Fruit fly (Drosophila melanogaster) whole organism, embryonic: Measurements from ENCODE around the gene MED27.
A peak's percentile ranks its signal among the peaks of the same experiment; 100 is the strongest.

Source experiments
- BEAF-32 ChIP-seq: fragments of 200-800 bp; sonication (Bioruptor generic); optimal IDR thresholded peaks from 3 replicates; lab custom pipeline; 2017; ENCODE audit warnings: missing biosample characterization, missing genetic modification characterization, mild to moderate bottlenecking, moderate library complexity, missing genetic modification reagents
- Bgb ChIP-seq: fragments of 200-800 bp; sonication (Bioruptor generic); IDR thresholded peaks from 2 replicates; pipeline ENCODE4 v1.3.6; 2022; ENCODE audit warnings: missing biosample characterization, missing genetic modification characterization; ENCODE audit not compliant: partially characterized antibody
- CG13287 ChIP-seq: fragments of 200-800 bp; sonication (Bioruptor generic); IDR thresholded peaks from 2 replicates; pipeline ENCODE4 v1.3.6; 2022; ENCODE audit warnings: missing biosample characterization, missing genetic modification characterization; ENCODE audit not compliant: partially characterized antibody
- CG13296 ChIP-seq: fragments of 200-800 bp; sonication (Bioruptor generic); optimal IDR thresholded peaks from 3 replicates; lab custom pipeline; 2018; ENCODE audit warnings: missing biosample characterization, mild to moderate bottlenecking, missing genetic modification characterization
- CG15514 ChIP-seq: fragments of 200-800 bp; sonication (Bioruptor generic); optimal IDR thresholded peaks from 3 replicates; lab custom pipeline; 2017; ENCODE audit warnings: missing biosample characterization, missing genetic modification characterization, mild to moderate bottlenecking, moderate library complexity, missing genetic modification reagents
- CG17385 ChIP-seq: fragments of 200-800 bp; sonication (Bioruptor generic); optimal IDR thresholded peaks from 3 replicates; lab custom pipeline; 2018; ENCODE audit warnings: missing biosample characterization, mild to moderate bottlenecking, missing genetic modification characterization
- CG18011 ChIP-seq: fragments of 200-800 bp; sonication (Bioruptor generic); optimal IDR thresholded peaks from 2 replicates; lab custom pipeline; 2017; ENCODE audit warnings: missing biosample characterization, missing genetic modification characterization, mild to moderate bottlenecking, moderate library complexity, missing genotype
- CG18764 ChIP-seq: fragments of 200-800 bp; sonication (Bioruptor generic); optimal IDR thresholded peaks from 3 replicates; lab custom pipeline; 2016; ENCODE audit warnings: missing biosample characterization, missing genetic modification characterization
- CG2116 ChIP-seq: fragments of 200-800 bp; sonication (Bioruptor generic); optimal IDR thresholded peaks from 3 replicates; lab custom pipeline; 2018; ENCODE audit warnings: missing biosample characterization, mild to moderate bottlenecking, missing genetic modification characterization
- CG30431 ChIP-seq: fragments of 200-800 bp; sonication (Bioruptor generic); optimal IDR thresholded peaks from 2 replicates; lab custom pipeline; 2017; ENCODE audit warnings: missing biosample characterization, missing genetic modification characterization
- CG31224 ChIP-seq: fragments of 200-800 bp; sonication (Bioruptor generic); IDR thresholded peaks from 2 replicates; pipeline ENCODE4 v1.3.6; 2022; ENCODE audit warnings: missing biosample characterization, missing genetic modification characterization
- CG31441 ChIP-seq: fragments of 200-800 bp; sonication (Bioruptor generic); IDR thresholded peaks from 2 replicates; pipeline ENCODE4 v1.3.6; 2022; ENCODE audit warnings: missing biosample characterization, missing genetic modification characterization
- CG32767 ChIP-seq: fragments of 200-800 bp; sonication (Bioruptor generic); IDR thresholded peaks from 2 replicates; pipeline ENCODE4 v1.3.6; 2022; ENCODE audit warnings: missing biosample characterization, missing genetic modification characterization
- CG33213 ChIP-seq: fragments of 200-800 bp; sonication (Bioruptor generic); optimal IDR thresholded peaks from 3 replicates; lab custom pipeline; 2016; ENCODE audit warnings: missing biosample characterization, missing genetic modification characterization
- CG34224 ChIP-seq: fragments of 200-800 bp; sonication (Bioruptor generic); IDR thresholded peaks from 3 replicates; pipeline ENCODE4 v1.3.6; 2022; ENCODE audit warnings: missing biosample characterization, missing genetic modification characterization; ENCODE audit not compliant: partially characterized antibody
- CG34376 ChIP-seq: fragments of 200-800 bp; sonication (Bioruptor generic); optimal IDR thresholded peaks from 2 replicates; lab custom pipeline; 2018; ENCODE audit warnings: missing biosample characterization, mild to moderate bottlenecking, missing genetic modification characterization
- CG7357 ChIP-seq: fragments of 200-800 bp; sonication (Bioruptor generic); IDR thresholded peaks from 3 replicates; pipeline ENCODE4 v1.3.6; 2022; ENCODE audit warnings: missing biosample characterization, missing genetic modification characterization
- CG7745 ChIP-seq: fragments of 200-800 bp; sonication (Bioruptor generic); optimal IDR thresholded peaks from 2 replicates; lab custom pipeline; 2018; ENCODE audit warnings: missing biosample characterization, mild to moderate bottlenecking, missing genetic modification characterization, moderate library complexity
- CG7786 ChIP-seq: fragments of 200-800 bp; sonication (Bioruptor generic); optimal IDR thresholded peaks from 2 replicates; lab custom pipeline; 2016; ENCODE audit warnings: missing biosample characterization, missing genetic modification characterization
- CG9727 ChIP-seq: fragments of 200-800 bp; sonication (Bioruptor generic); optimal IDR thresholded peaks from 3 replicates; lab custom pipeline; 2017; ENCODE audit warnings: missing biosample characterization, mild to moderate bottlenecking, missing genetic modification characterization
- CTCF ChIP-seq: fragments of 200-800 bp; sonication (Bioruptor generic); optimal IDR thresholded peaks from 2 replicates; lab custom pipeline; 2017; ENCODE audit warnings: missing biosample characterization, mild to moderate bottlenecking, missing genetic modification characterization, moderate library complexity
- Chrac-16 ChIP-seq: fragments of 200-800 bp; sonication (Bioruptor generic); optimal IDR thresholded peaks from 3 replicates; lab custom pipeline; 2016; ENCODE audit warnings: missing biosample characterization, missing genetic modification characterization
- Dll ChIP-seq: fragments of 200-800 bp; sonication (Bioruptor generic); IDR thresholded peaks from 4 replicates; pipeline ENCODE4 v1.3.6; 2022; ENCODE audit warnings: missing biosample characterization, missing genetic modification characterization; ENCODE audit not compliant: partially characterized antibody
- Doc2 ChIP-seq: fragments of 200-800 bp; sonication (Bioruptor generic); IDR thresholded peaks from 2 replicates; pipeline ENCODE4 v1.3.6; 2022; ENCODE audit warnings: missing biosample characterization, missing genetic modification characterization
- Dp ChIP-seq: fragments of 200-800 bp; sonication (Bioruptor generic); optimal IDR thresholded peaks from 2 replicates; lab custom pipeline; 2018; ENCODE audit warnings: missing biosample characterization, mild to moderate bottlenecking, missing genetic modification characterization, moderate library complexity
- Dref ChIP-seq: fragments of 200-800 bp; sonication (Bioruptor generic); IDR thresholded peaks from 2 replicates; pipeline ENCODE4 v1.3.6; 2022; ENCODE audit warnings: missing biosample characterization, missing genetic modification characterization
- E2f2 ChIP-seq: fragments of 200-800 bp; sonication (Bioruptor generic); IDR thresholded peaks from 2 replicates; pipeline ENCODE4 v1.3.6; 2022; ENCODE audit warnings: missing biosample characterization, missing genetic modification characterization
- Ets65A ChIP-seq: fragments of 200-800 bp; sonication (Bioruptor generic); peaks from one replicate; lab custom pipeline; 2016; ENCODE audit warnings: missing biosample characterization, missing genetic modification characterization
- Gug ChIP-seq: fragments of 200-800 bp; sonication (Bioruptor generic); IDR thresholded peaks from 4 replicates; pipeline ENCODE4 v1.3.6; 2022; ENCODE audit warnings: missing biosample characterization, missing genetic modification characterization
- H15 ChIP-seq: fragments of 200-800 bp; sonication (Bioruptor generic); IDR thresholded peaks from 3 replicates; pipeline ENCODE4 v1.3.6; 2022; ENCODE audit warnings: missing biosample characterization, missing genetic modification characterization
- HLH54F ChIP-seq: fragments of 200-800 bp; sonication (Bioruptor generic); optimal IDR thresholded peaks from 3 replicates; lab custom pipeline; 2016; ENCODE audit warnings: missing biosample characterization, missing genetic modification characterization
- Hr51 ChIP-seq, 2 experiments: fragments of 200-800 bp; sonication (Bioruptor generic); optimal IDR thresholded peaks; 2 replicates in 1 of 2; 3 replicates in 1 of 2; lab custom pipeline; 2016 to 2018; ENCODE audit warnings: missing biosample characterization in 2 of 2, missing genetic modification characterization in 2 of 2, mild to moderate bottlenecking in 1 of 2, moderate library complexity in 1 of 2
- Lpt ChIP-seq: fragments of >200 bp; optimal IDR thresholded peaks from 2 replicates; lab custom pipeline; 2018; ENCODE audit warnings: missing biosample characterization, missing genetic modification characterization
- MBD-R2 ChIP-seq: fragments of 200-800 bp; sonication (Bioruptor generic); IDR thresholded peaks from 2 replicates; pipeline ENCODE4 v1.3.6; 2022; ENCODE audit warnings: missing biosample characterization, missing genetic modification characterization
- MESR4 ChIP-seq: fragments of 200-800 bp; sonication (Bioruptor generic); optimal IDR thresholded peaks from 2 replicates; lab custom pipeline; 2018; ENCODE audit warnings: missing biosample characterization, mild to moderate bottlenecking, missing genetic modification characterization, moderate library complexity
- Med ChIP-seq: fragments of 200-800 bp; sonication (Bioruptor generic); peaks from one replicate; lab custom pipeline; 2016; ENCODE audit warnings: missing biosample characterization, missing genetic modification characterization, mild to moderate bottlenecking, inconsistent platforms, moderate library complexity
- Myb ChIP-seq: fragments of 200-800 bp; sonication (Bioruptor generic); optimal IDR thresholded peaks from 2 replicates; lab custom pipeline; 2016; ENCODE audit warnings: missing biosample characterization, missing genetic modification characterization
- Pdp1 ChIP-seq, 2 experiments: fragments of 200-800 bp; sonication (Bioruptor generic); optimal IDR thresholded peaks; 3 replicates each; lab custom pipeline; 2016; ENCODE audit warnings: missing biosample characterization in 2 of 2, missing genetic modification characterization in 2 of 2, mild to moderate bottlenecking in 1 of 2, moderate library complexity in 1 of 2
- YL-1 ChIP-seq: fragments of 200-800 bp; sonication (Bioruptor generic); optimal IDR thresholded peaks from 3 replicates; lab custom pipeline; 2017; ENCODE audit warnings: missing biosample characterization, mild to moderate bottlenecking, missing genetic modification characterization
- crp ChIP-seq, 2 experiments: fragments of 200-800 bp; sonication (Bioruptor generic); optimal IDR thresholded peaks; 2 replicates in 1 of 2; 3 replicates in 1 of 2; lab custom pipeline; 2017; ENCODE audit warnings: missing biosample characterization in 2 of 2, missing genetic modification characterization in 2 of 2, mild to moderate bottlenecking in 1 of 2, moderate library complexity in 1 of 2
- ftz-f1 ChIP-seq: fragments of 200-800 bp; sonication (Bioruptor generic); optimal IDR thresholded peaks from 2 replicates; lab custom pipeline; 2016; ENCODE audit warnings: missing biosample characterization, missing genetic modification characterization
- gce ChIP-seq: fragments of 200-800 bp; sonication (Bioruptor generic); IDR thresholded peaks from 3 replicates; pipeline ENCODE4 v1.3.6; 2022; ENCODE audit warnings: missing biosample characterization, missing genetic modification characterization
- jumu ChIP-seq: fragments of 200-800 bp; sonication (Bioruptor generic); optimal IDR thresholded peaks from 3 replicates; lab custom pipeline; 2016; ENCODE audit warnings: missing biosample characterization, missing genetic modification characterization
- mam ChIP-seq: fragments of 200-800 bp; sonication (Bioruptor generic); optimal IDR thresholded peaks from 3 replicates; lab custom pipeline; 2016; ENCODE audit warnings: missing biosample characterization, missing genetic modification characterization
- pzg ChIP-seq: fragments of 200-800 bp; sonication (Bioruptor generic); optimal IDR thresholded peaks from 3 replicates; lab custom pipeline; 2018; ENCODE audit warnings: missing biosample characterization, mild to moderate bottlenecking, missing genetic modification characterization, moderate library complexity
- slou ChIP-seq: fragments of 200-800 bp; sonication (Bioruptor generic); optimal IDR thresholded peaks from 3 replicates; lab custom pipeline; 2016; ENCODE audit warnings: missing biosample characterization, missing genetic modification characterization
- ttk ChIP-seq: fragments of 200-800 bp; sonication (Bioruptor generic); IDR thresholded peaks from 2 replicates; pipeline ENCODE4 v2.1.2; 2022; ENCODE audit warnings: missing biosample characterization, missing genetic modification characterization
- unc-4 ChIP-seq: fragments of 200-800 bp; sonication (Bioruptor generic); IDR thresholded peaks from 2 replicates; pipeline ENCODE4 v1.3.6; 2022; ENCODE audit warnings: missing biosample characterization, missing genetic modification characterization; ENCODE audit not compliant: partially characterized antibody
- usp ChIP-seq: fragments of >200 bp; optimal IDR thresholded peaks from 2 replicates; lab custom pipeline; 2017; ENCODE audit warnings: missing biosample characterization, missing genetic modification characterization
- vnd ChIP-seq: fragments of 200-800 bp; sonication (Bioruptor generic); IDR thresholded peaks from 3 replicates; pipeline ENCODE4 v1.3.6; 2022; ENCODE audit warnings: missing biosample characterization, missing genetic modification characterization; ENCODE audit not compliant: partially characterized antibody
- z ChIP-seq: fragments of 200-800 bp; sonication (Bioruptor generic); IDR thresholded peaks from 3 replicates; pipeline ENCODE4 v1.3.6; 2022; ENCODE audit warnings: missing biosample characterization, missing genetic modification characterization

The MED27 gene

DNA sequence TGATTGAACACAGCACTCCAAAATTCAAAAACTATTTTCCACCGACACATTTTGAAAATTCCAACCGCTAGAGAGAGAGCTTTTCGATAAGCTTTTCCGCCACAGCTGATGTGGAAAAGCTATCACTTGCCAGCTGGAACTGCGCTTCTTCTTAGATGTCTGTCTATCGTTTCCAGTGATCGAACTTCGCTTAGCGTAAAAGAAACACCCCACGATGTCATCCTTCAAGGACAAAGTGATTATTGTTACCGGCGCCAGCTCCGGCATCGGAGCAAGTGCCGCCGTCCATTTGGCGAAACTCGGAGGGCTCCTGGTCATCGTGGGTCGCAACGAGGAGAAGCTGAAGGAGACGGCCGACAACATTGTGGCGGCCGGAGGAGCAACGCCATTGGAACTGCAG, 22.8 kb upstream of the MED27 start, which contains the start of gene CG31549:
TSS of gene CG31549 (plus strand) at position 11 of the 400 bp plus-strand sequence.
- TF ChIP-seq CG17385 (peak; percentile 86), CG7786 (GFP tag; lab: Kevin White, UChicago) (no peak), CG18764 (GFP tag; lab: Kevin White, UChicago) (no peak), Pdp1 (GFP tag; optimal IDR thresholded peaks at IDR 0.05; lab: Kevin White, UChicago) (no peak), crp (GFP tag; optimal IDR thresholded peaks at IDR 0.05; lab: Kevin White, UChicago) (peak in 1 of 2 experiments; percentile 90), CG2116 (peak; percentile 30), CG7745 (tag; lab: Kevin White, UChicago) (no peak), Dp (GFP tag; lab: Kevin White, UChicago) (peak; percentile 58), MESR4 (GFP tag; lab: Kevin White, UChicago) (peak; percentile 39), CG33213 (GFP tag; lab: Kevin White, UChicago) (no peak), HLH54F (GFP tag; lab: Kevin White, UChicago) (no peak), CG9727 (no peak), slou (GFP tag; lab: Kevin White, UChicago) (no peak), Myb (peak; percentile 87), Med (GFP tag; lab: Kevin White, UChicago) (peak; percentile 80), Dll (peak; percentile 43; the same call in 2 of the 4 replicates), CG13287 (peak; percentile 28; the same call in 1 of the 2 replicates), MBD-R2 (GFP tag; lab: Robert Waterston, UW) (peak; percentile 76), H15 (GFP tag; lab: Robert Waterston, UW) (no peak), Hr51 (GFP tag; optimal IDR thresholded peaks at IDR 0.05; lab: Kevin White, UChicago) (no peak), CG34376 (GFP tag; lab: Kevin White, UChicago) (peak; percentile 13), pzg (GFP tag; lab: Kevin White, UChicago) (peak; percentile 28), CG32767 (GFP tag; lab: Robert Waterston, UW) (no peak), gce (GFP tag; lab: Robert Waterston, UW) (no peak), z (no peak), Chrac-16 (GFP tag; lab: Kevin White, UChicago) (no peak), Dref (GFP tag; lab: Robert Waterston, UW) (peak; percentile 49), CG31224 (GFP tag; lab: Robert Waterston, UW) (no peak), CG34224 (GFP tag; lab: Robert Waterston, UW) (0 out of 3 replicates have a peak, but pooled peaks have one; percentile 41), E2f2 (peak; percentile 54), CTCF (GFP tag; lab: Kevin White, UChicago) (no peak), Doc2 (no peak), jumu (GFP tag; lab: Kevin White, UChicago) (no peak), ftz-f1 (GFP tag; lab: Kevin White, UChicago) (peak; percentile 57), Gug (GFP tag; lab: Robert Waterston, UW) (no peak), BEAF-32 (GFP tag; lab: Kevin White, UChicago) (peak; percentile 7), ttk (GFP tag; lab: Robert Waterston, UW) (no peak), unc-4 (GFP tag; lab: Robert Waterston, UW) (0 out of 2 replicates have a peak, but pooled peaks have one; percentile 36), CG13296 (GFP tag; lab: Kevin White, UChicago) (no peak), CG15514 (GFP tag; lab: Kevin White, UChicago) (peak; percentile 32)

DNA sequence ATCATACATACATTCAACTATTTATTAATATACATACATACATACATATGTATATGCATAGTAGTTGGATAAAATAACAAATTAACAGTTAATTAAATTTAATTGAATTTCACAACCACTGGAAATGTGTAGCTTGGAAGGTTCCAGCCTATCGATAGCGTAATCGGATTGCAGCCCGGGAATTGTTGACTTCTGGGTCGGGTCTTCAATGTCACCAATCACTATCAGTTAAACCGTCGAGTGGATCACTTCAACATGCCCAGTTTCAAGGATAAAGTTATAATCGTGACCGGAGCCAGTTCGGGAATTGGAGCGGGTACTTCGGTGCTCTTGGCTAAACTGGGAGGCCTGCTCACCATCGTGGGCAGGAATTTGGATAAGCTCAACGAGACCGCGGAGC, 21.5 kb upstream of the MED27 start, which contains the start of gene CG12171:
TSS of gene CG12171 (plus strand) at position 191 of the 400 bp plus-strand sequence.
- TF ChIP-seq CG30431 (GFP tag; lab: Kevin White, UChicago) (no peak), YL-1 (GFP tag; lab: Kevin White, UChicago) (no peak), CG18011 (no peak), CG31441 (GFP tag; lab: Robert Waterston, UW) (no peak), Lpt (GFP tag; lab: Kevin White, UChicago) (no peak), Ets65A (GFP tag; lab: Kevin White, UChicago) (peak; percentile 41), Gug (GFP tag; lab: Robert Waterston, UW) (no peak), Bgb (GFP tag; lab: Robert Waterston, UW) (peak; percentile 42; the same call in 1 of the 2 replicates), mam (GFP tag; lab: Kevin White, UChicago) (no peak), pzg (GFP tag; lab: Kevin White, UChicago) (peak; percentile 31), usp (GFP tag; lab: Kevin White, UChicago) (no peak), CG13287 (peak; percentile 14; the same call in 1 of the 2 replicates), CG7357 (GFP tag; lab: Robert Waterston, UW) (no peak), MESR4 (GFP tag; lab: Kevin White, UChicago) (peak; percentile 54), MBD-R2 (GFP tag; lab: Robert Waterston, UW) (peak; percentile 52; the same call in 1 of the 2 replicates), vnd (GFP tag; lab: Robert Waterston, UW) (peak; percentile 49; the same call in 1 of the 3 replicates)
